Fruit fly (Drosophila melanogaster) whole organism, embryonic: Measurements from ENCODE around the gene Atu.
A peak's percentile ranks its signal among the peaks of the same experiment; 100 is the strongest.

Source experiments
- B-H1 ChIP-seq: fragments of 200-800 bp; sonication (Bioruptor generic); IDR thresholded peaks from 3 replicates; pipeline ENCODE4 v1.3.6; 2022; ENCODE audit warnings: missing biosample characterization, missing genetic modification characterization
- CG11398 ChIP-seq: fragments of 200-800 bp; sonication (Bioruptor generic); optimal IDR thresholded peaks from 2 replicates; lab custom pipeline; 2016; ENCODE audit warnings: missing biosample characterization, missing genetic modification characterization
- CG11723 ChIP-seq: fragments of 200-800 bp; sonication (Bioruptor generic); optimal IDR thresholded peaks from 2 replicates; lab custom pipeline; 2017; ENCODE audit warnings: missing biosample characterization, mild to moderate bottlenecking, missing genetic modification characterization
- CG12744 ChIP-seq: fragments of 200-800 bp; sonication (Bioruptor generic); optimal IDR thresholded peaks from 2 replicates; lab custom pipeline; 2016; ENCODE audit warnings: missing biosample characterization, missing genetic modification characterization
- CG13424 ChIP-seq: fragments of 200-800 bp; sonication (Bioruptor generic); optimal IDR thresholded peaks from 2 replicates; lab custom pipeline; 2019; ENCODE audit warnings: missing biosample characterization, mild to moderate bottlenecking, missing genetic modification characterization, moderate library complexity
- CG13775 ChIP-seq: fragments of 200-800 bp; sonication (Bioruptor generic); optimal IDR thresholded peaks from 3 replicates; lab custom pipeline; 2017; ENCODE audit warnings: missing biosample characterization, mild to moderate bottlenecking, missing genetic modification characterization
- CG1602 ChIP-seq: fragments of 200-800 bp; sonication (Bioruptor generic); optimal IDR thresholded peaks from 3 replicates; lab custom pipeline; 2016; ENCODE audit warnings: missing biosample characterization, missing genetic modification characterization
- CG16815 ChIP-seq: fragments of 200-800 bp; sonication (Bioruptor generic); optimal IDR thresholded peaks from 3 replicates; lab custom pipeline; 2017; ENCODE audit warnings: missing biosample characterization, mild to moderate bottlenecking, missing genetic modification characterization
- CG17802 ChIP-seq: fragments of 200-800 bp; sonication (Bioruptor generic); optimal IDR thresholded peaks from 2 replicates; lab custom pipeline; 2018; ENCODE audit warnings: missing biosample characterization, mild to moderate bottlenecking, missing genetic modification characterization, moderate library complexity
- CG31441 ChIP-seq: fragments of 200-800 bp; sonication (Bioruptor generic); IDR thresholded peaks from 2 replicates; pipeline ENCODE4 v1.3.6; 2022; ENCODE audit warnings: missing biosample characterization, missing genetic modification characterization
- CG33557 ChIP-seq: fragments of 200-800 bp; sonication (Bioruptor generic); optimal IDR thresholded peaks from 2 replicates; lab custom pipeline; 2019; ENCODE audit warnings: missing biosample characterization, mild to moderate bottlenecking, missing genetic modification characterization, moderate library complexity
- CG34422 ChIP-seq: fragments of 200-800 bp; sonication (Bioruptor generic); IDR thresholded peaks from 3 replicates; pipeline ENCODE4 v1.3.6; 2022; ENCODE audit warnings: missing biosample characterization, missing genetic modification characterization
- CG3995 ChIP-seq: fragments of 200-800 bp; sonication (Bioruptor generic); optimal IDR thresholded peaks from 3 replicates; lab custom pipeline; 2016; ENCODE audit warnings: missing biosample characterization, missing genetic modification characterization
- CG8924 ChIP-seq: fragments of 200-800 bp; optimal IDR thresholded peaks from 3 replicates; lab custom pipeline; 2019; ENCODE audit warnings: missing biosample characterization, mild to moderate bottlenecking, missing genetic modification characterization, moderate library complexity
- D19B ChIP-seq: fragments of 200-800 bp; sonication (Bioruptor generic); optimal IDR thresholded peaks from 2 replicates; lab custom pipeline; 2017; ENCODE audit warnings: missing biosample characterization, mild to moderate bottlenecking, missing genetic modification characterization
- Elba2 ChIP-seq: fragments of 200-800 bp; sonication (Bioruptor generic); optimal IDR thresholded peaks from 3 replicates; lab custom pipeline; 2016; ENCODE audit warnings: missing biosample characterization, missing genetic modification characterization
- Ets97D ChIP-seq: fragments of 200-800 bp; sonication (Bioruptor generic); optimal IDR thresholded peaks from 3 replicates; lab custom pipeline; 2016; ENCODE audit warnings: missing biosample characterization, missing genetic modification characterization
- Fer1 ChIP-seq: fragments of 200-800 bp; sonication (Bioruptor generic); optimal IDR thresholded peaks from 2 replicates; lab custom pipeline; 2017; ENCODE audit warnings: missing biosample characterization, mild to moderate bottlenecking, missing genetic modification characterization
- Fer2 ChIP-seq: fragments of 200-800 bp; sonication (Bioruptor generic); optimal IDR thresholded peaks from 2 replicates; lab custom pipeline; 2018; ENCODE audit warnings: missing biosample characterization, mild to moderate bottlenecking, missing genetic modification characterization, moderate library complexity
- Gsc ChIP-seq: fragments of 200-800 bp; sonication (Bioruptor generic); IDR thresholded peaks from 2 replicates; pipeline ENCODE4 v1.3.6; 2022; ENCODE audit warnings: missing biosample characterization, missing genetic modification characterization
- HLH4C ChIP-seq: fragments of 200-800 bp; sonication (Bioruptor generic); IDR thresholded peaks from 3 replicates; pipeline ENCODE4 v1.3.6; 2022; ENCODE audit warnings: missing biosample characterization, missing genetic modification characterization; ENCODE audit not compliant: partially characterized antibody
- HLH54F ChIP-seq: fragments of 200-800 bp; sonication (Bioruptor generic); optimal IDR thresholded peaks from 3 replicates; lab custom pipeline; 2016; ENCODE audit warnings: missing biosample characterization, missing genetic modification characterization
- Hey ChIP-seq: fragments of 200-800 bp; sonication (Bioruptor generic); optimal IDR thresholded peaks from 3 replicates; lab custom pipeline; 2018; ENCODE audit warnings: missing biosample characterization, mild to moderate bottlenecking, missing genetic modification characterization
- Jarid2 ChIP-seq: fragments of 200-800 bp; sonication (Bioruptor generic); optimal IDR thresholded peaks from 3 replicates; lab custom pipeline; 2017; ENCODE audit warnings: mild to moderate bottlenecking, missing biosample characterization, missing genetic modification reagents, missing genetic modification characterization
- MESR4 ChIP-seq: fragments of 200-800 bp; sonication (Bioruptor generic); optimal IDR thresholded peaks from 2 replicates; lab custom pipeline; 2018; ENCODE audit warnings: missing biosample characterization, mild to moderate bottlenecking, missing genetic modification characterization, moderate library complexity
- NK7.1 ChIP-seq: fragments of 200-800 bp; sonication (Bioruptor generic); optimal IDR thresholded peaks from 3 replicates; lab custom pipeline; 2016; ENCODE audit warnings: missing biosample characterization, missing genetic modification characterization
- Oli ChIP-seq: fragments of 200-800 bp; sonication (Bioruptor generic); optimal IDR thresholded peaks from 2 replicates; lab custom pipeline; 2018; ENCODE audit warnings: missing biosample characterization, mild to moderate bottlenecking, missing genetic modification characterization, moderate library complexity
- Ptx1 ChIP-seq: fragments of 200-800 bp; sonication (Bioruptor generic); IDR thresholded peaks from 2 replicates; pipeline ENCODE4 v1.3.6; 2022; ENCODE audit warnings: missing biosample characterization, missing genetic modification characterization
- Side ChIP-seq: fragments of 200-800 bp; sonication (Bioruptor generic); optimal IDR thresholded peaks from 2 replicates; lab custom pipeline; 2016; ENCODE audit warnings: missing biosample characterization, missing genetic modification characterization
- Sin3A ChIP-seq: fragments of >200 bp; optimal IDR thresholded peaks from 2 replicates; lab custom pipeline; 2018
- bowl ChIP-seq: fragments of 200-800 bp; sonication (Bioruptor generic); IDR thresholded peaks from 2 replicates; pipeline ENCODE4 v1.3.6; 2022; ENCODE audit warnings: missing biosample characterization, missing genetic modification characterization
- dimm ChIP-seq: fragments of 200-800 bp; sonication (Bioruptor generic); IDR thresholded peaks from 2 replicates; pipeline ENCODE4 v1.3.6; 2022; ENCODE audit warnings: missing biosample characterization, missing genetic modification characterization
- fd64A ChIP-seq: fragments of 200-800 bp; sonication (Bioruptor generic); optimal IDR thresholded peaks from 3 replicates; lab custom pipeline; 2018; ENCODE audit warnings: missing biosample characterization, mild to moderate bottlenecking, missing genetic modification characterization
- fru ChIP-seq: fragments of >200 bp; optimal IDR thresholded peaks from 2 replicates; lab custom pipeline; 2017
- grn ChIP-seq: fragments of 200-800 bp; sonication (Bioruptor generic); optimal IDR thresholded peaks from 3 replicates; lab custom pipeline; 2017; ENCODE audit warnings: missing biosample characterization, missing genetic modification characterization
- hb ChIP-seq: fragments of 200-800 bp; sonication (Bioruptor generic); IDR thresholded peaks from 3 replicates; pipeline ENCODE4 v1.3.6; 2022; ENCODE audit warnings: missing biosample characterization, missing genetic modification characterization; ENCODE audit not compliant: partially characterized antibody
- inv ChIP-seq: fragments of 200-800 bp; sonication (Bioruptor generic); IDR thresholded peaks from 2 replicates; pipeline ENCODE4 v1.3.6; 2022; ENCODE audit warnings: missing biosample characterization, missing genetic modification characterization; ENCODE audit not compliant: partially characterized antibody
- klu ChIP-seq: fragments of 200-800 bp; sonication (Bioruptor generic); IDR thresholded peaks from 2 replicates; pipeline ENCODE4 v1.3.6; 2022; ENCODE audit warnings: missing biosample characterization, missing genetic modification characterization
- kni ChIP-seq: fragments of 200-800 bp; sonication (Bioruptor generic); optimal IDR thresholded peaks from 3 replicates; lab custom pipeline; 2017; ENCODE audit warnings: mild to moderate bottlenecking, missing biosample characterization, missing genetic modification reagents, missing genetic modification characterization
- knrl ChIP-seq: fragments of 200-800 bp; sonication (Bioruptor generic); IDR thresholded peaks from 3 replicates; pipeline ENCODE4 v1.3.6; 2022; ENCODE audit warnings: missing biosample characterization, missing genetic modification characterization; ENCODE audit not compliant: partially characterized antibody
- luna ChIP-seq: fragments of 200-800 bp; sonication (Bioruptor generic); optimal IDR thresholded peaks from 2 replicates; lab custom pipeline; 2016; ENCODE audit warnings: missing biosample characterization, missing genetic modification characterization
- nerfin-1 ChIP-seq: fragments of 200-800 bp; sonication (Bioruptor generic); optimal IDR thresholded peaks from 3 replicates; lab custom pipeline; 2019; ENCODE audit warnings: missing biosample characterization, mild to moderate bottlenecking, missing genetic modification characterization, moderate library complexity
- pho ChIP-seq: fragments of 200-800 bp; sonication (Bioruptor generic); optimal IDR thresholded peaks from 2 replicates; lab custom pipeline; 2016; ENCODE audit warnings: missing biosample characterization, missing genetic modification characterization
- ranshi ChIP-seq: fragments of 200-800 bp; sonication (Bioruptor generic); IDR thresholded peaks from 2 replicates; pipeline ENCODE4 v1.3.6; 2022; ENCODE audit warnings: missing biosample characterization, missing genetic modification characterization
- tna ChIP-seq: fragments of 200-800 bp; sonication (Bioruptor generic); IDR thresholded peaks from 2 replicates; pipeline ENCODE4 v1.3.6; 2022; ENCODE audit warnings: missing biosample characterization, missing genetic modification characterization; ENCODE audit not compliant: partially characterized antibody
- toy ChIP-seq: fragments of 200-800 bp; sonication (Bioruptor generic); IDR thresholded peaks from 2 replicates; pipeline ENCODE4 v1.3.6; 2022; ENCODE audit warnings: missing biosample characterization, missing genetic modification characterization
- wek ChIP-seq: fragments of 200-800 bp; sonication (Bioruptor generic); optimal IDR thresholded peaks from 3 replicates; lab custom pipeline; 2018; ENCODE audit warnings: missing biosample characterization, mild to moderate bottlenecking, missing genetic modification characterization, moderate library complexity
- zen ChIP-seq: fragments of 200-800 bp; sonication (Bioruptor generic); optimal IDR thresholded peaks from 3 replicates; lab custom pipeline; 2018; ENCODE audit warnings: missing biosample characterization, mild to moderate bottlenecking, missing genetic modification characterization, moderate library complexity
- zfh1 ChIP-seq: fragments of 200-800 bp; sonication (Bioruptor generic); IDR thresholded peaks from 3 replicates; pipeline ENCODE4 v1.3.6; 2022; ENCODE audit warnings: missing biosample characterization, missing genetic modification characterization

Gene Atu

dm6 chr3R:5648569-5649476 is 35.7 kb downstream of the Atu start, which contains the start of the genes MTA1-like and Sec23 (continued):
- TF ChIP-seq Elba2 (GFP tag; lab: Kevin White, UChicago), result peak; percentile 82
- no peak for TF ChIP-seq wek (GFP tag; lab: Kevin White, UChicago)
- TF ChIP-seq dimm (GFP tag; lab: Robert Waterston, UW), result no peak
- TF ChIP-seq CG12744, result no peak
- TF ChIP-seq hb, result peak; percentile 96
- TF ChIP-seq zfh1 (GFP tag; lab: Robert Waterston, UW), result 0 out of 3 replicates have a peak, but pooled peaks have one; percentile 27
- peak; percentile 56 for TF ChIP-seq CG1602 (GFP tag; lab: Kevin White, UChicago)
- peak; percentile 18 for TF ChIP-seq D19B (GFP tag; lab: Kevin White, UChicago)
- TF ChIP-seq Sin3A, result peak; percentile 56
- no peak for TF ChIP-seq toy (GFP tag; lab: Robert Waterston, UW)
- TF ChIP-seq CG31441 (GFP tag; lab: Robert Waterston, UW), result peak; percentile 74
- TF ChIP-seq Ets97D (GFP tag; lab: Kevin White, UChicago), result peak; percentile 64
- no peak for TF ChIP-seq luna (GFP tag; lab: Kevin White, UChicago)
- peak; percentile 98 for TF ChIP-seq knrl (GFP tag; lab: Robert Waterston, UW)
- no peak for TF ChIP-seq Jarid2 (GFP tag; lab: Kevin White, UChicago)
- peak; percentile 26 for TF ChIP-seq CG11723 (GFP tag; lab: Kevin White, UChicago)
- peak; percentile 38 for TF ChIP-seq HLH54F (GFP tag; lab: Kevin White, UChicago)
- TF ChIP-seq bowl (GFP tag; lab: Robert Waterston, UW), result no peak
- TF ChIP-seq fru (lab: Kevin White, UChicago), result no peak
- peak; percentile 27 for TF ChIP-seq CG17802 (tag; lab: Kevin White, UChicago)
- peak; percentile 58 for TF ChIP-seq zen (tag; lab: Kevin White, UChicago)
- TF ChIP-seq Fer1 (GFP tag; lab: Kevin White, UChicago), result peak; percentile 11
- TF ChIP-seq nerfin-1 (tag; lab: Kevin White, UChicago), result peak; percentile 9
- TF ChIP-seq pho, result peak; percentile 37
- TF ChIP-seq Hey (tag; lab: Kevin White, UChicago), result no peak
- TF ChIP-seq B-H1 (GFP tag; lab: Robert Waterston, UW), result no peak
- peak; percentile 92 for TF ChIP-seq HLH4C
- peak; percentile 32; the same call in 1 of the 2 replicates for TF ChIP-seq Ptx1 (GFP tag; lab: Robert Waterston, UW)
- TF ChIP-seq Oli, result peak; percentile 32
- no peak for TF ChIP-seq Side (GFP tag; lab: Kevin White, UChicago)
- peak; percentile 30 for TF ChIP-seq grn (GFP tag; lab: Kevin White, UChicago)
- TF ChIP-seq CG8924 (tag; lab: Kevin White, UChicago), result peak; percentile 71
- TF ChIP-seq Fer2 (tag; lab: Kevin White, UChicago), result no peak
- peak; percentile 81 for TF ChIP-seq CG13775 (GFP tag; lab: Kevin White, UChicago)
- TF ChIP-seq fd64A (GFP tag; lab: Kevin White, UChicago), result no peak
- peak; percentile 68 for TF ChIP-seq CG13424 (tag; lab: Kevin White, UChicago)
- TF ChIP-seq CG34422, result 0 out of 3 replicates have a peak, but pooled peaks have one; percentile 52
- peak; percentile 80 for TF ChIP-seq tna (GFP tag; lab: Robert Waterston, UW)
- TF ChIP-seq MESR4 (GFP tag; lab: Kevin White, UChicago), result peak; percentile 86
- TF ChIP-seq NK7.1 (GFP tag; lab: Kevin White, UChicago), result no peak
- TF ChIP-seq ranshi, result 0 out of 2 replicates have a peak, but pooled peaks have one; percentile 19
- no peak for TF ChIP-seq CG11398
- TF ChIP-seq Gsc, result no peak
- peak; percentile 96 for TF ChIP-seq inv (GFP tag; lab: Robert Waterston, UW)
- TF ChIP-seq CG33557 (GFP tag; lab: Kevin White, UChicago), result peak; percentile 48
- TF ChIP-seq kni (GFP tag; lab: Kevin White, UChicago), result peak; percentile 14
- peak; percentile 38 for TF ChIP-seq CG16815 (GFP tag; lab: Kevin White, UChicago)
- no peak for TF ChIP-seq klu (GFP tag; lab: Robert Waterston, UW)
- no peak for TF ChIP-seq CG3995 (GFP tag; lab: Kevin White, UChicago)
